Fruit fly (Drosophila melanogaster) whole organism, embryonic: Measurements from ENCODE around the gene Hrd3.

ENCODE experiments used
- ATbp ChIP-seq: fragments of 200-800 bp; sonication (Bioruptor generic); optimal IDR thresholded peaks from 2 replicates; lab custom pipeline; 2017; ENCODE audit warnings: missing biosample characterization, mild to moderate bottlenecking, missing genetic modification characterization, missing genetic modification reagents
- Adf1 ChIP-seq: fragments of 200-800 bp; sonication (Bioruptor generic); IDR thresholded peaks from 2 replicates; pipeline ENCODE4 v1.3.6; 2022; ENCODE audit warnings: missing biosample characterization, missing genetic modification characterization
- B-H2 ChIP-seq: fragments of 200-800 bp; sonication (Bioruptor generic); optimal IDR thresholded peaks from 2 replicates; lab custom pipeline; 2018; ENCODE audit warnings: missing biosample characterization, mild to moderate bottlenecking, missing genetic modification characterization
- Bteb2 ChIP-seq: fragments of 200-800 bp; sonication (Bioruptor generic); optimal IDR thresholded peaks from 2 replicates; lab custom pipeline; 2016; ENCODE audit warnings: missing biosample characterization, missing genetic modification characterization
- CG10209 ChIP-seq: fragments of 200-800 bp; sonication (Bioruptor generic); optimal IDR thresholded peaks from 3 replicates; lab custom pipeline; 2017; ENCODE audit warnings: missing biosample characterization, mild to moderate bottlenecking, missing genetic modification characterization, missing genetic modification reagents
- CG10274 ChIP-seq: fragments of 200-800 bp; sonication (Bioruptor generic); optimal IDR thresholded peaks from 3 replicates; lab custom pipeline; 2017; ENCODE audit warnings: missing biosample characterization, mild to moderate bottlenecking, missing genetic modification characterization
- CG10366 ChIP-seq: fragments of 200-800 bp; sonication (Bioruptor generic); IDR thresholded peaks from 2 replicates; pipeline ENCODE4 v1.3.6; 2022; ENCODE audit warnings: missing biosample characterization, missing genetic modification characterization
- CG10543 ChIP-seq: fragments of 200-800 bp; sonication (Bioruptor generic); optimal IDR thresholded peaks from 3 replicates; lab custom pipeline; 2017; ENCODE audit warnings: missing biosample characterization, mild to moderate bottlenecking, missing genetic modification characterization, moderate library complexity
- CG10979 ChIP-seq: fragments of 200-800 bp; sonication (Bioruptor generic); optimal IDR thresholded peaks from 2 replicates; lab custom pipeline; 2018; ENCODE audit warnings: missing biosample characterization, mild to moderate bottlenecking, missing genetic modification characterization, moderate library complexity
- CG11085 ChIP-seq: fragments of 200-800 bp; sonication (Bioruptor generic); IDR thresholded peaks from 2 replicates; pipeline ENCODE4 v1.3.6; 2022; ENCODE audit warnings: missing biosample characterization, missing genetic modification characterization
- CG12299 ChIP-seq: fragments of 200-800 bp; sonication (Bioruptor generic); optimal IDR thresholded peaks from 2 replicates; lab custom pipeline; 2018; ENCODE audit warnings: missing biosample characterization, mild to moderate bottlenecking, missing genetic modification characterization
- CG15696 ChIP-seq: fragments of 200-800 bp; sonication (Bioruptor generic); optimal IDR thresholded peaks from 2 replicates; lab custom pipeline; 2019; ENCODE audit warnings: missing biosample characterization, mild to moderate bottlenecking, missing genetic modification characterization, moderate library complexity
- CG1603 ChIP-seq: fragments of 200-800 bp; sonication (Bioruptor generic); optimal IDR thresholded peaks from 2 replicates; lab custom pipeline; 2019; ENCODE audit warnings: missing biosample characterization, mild to moderate bottlenecking, missing genetic modification characterization, moderate library complexity
- CG16779 ChIP-seq: fragments of 200-800 bp; sonication (Bioruptor generic); IDR thresholded peaks from 2 replicates; pipeline ENCODE4 v1.3.6; 2022; ENCODE audit warnings: missing biosample characterization, missing genetic modification characterization
- CG17186 ChIP-seq: fragments of 200-800 bp; sonication (Bioruptor generic); optimal IDR thresholded peaks from 3 replicates; lab custom pipeline; 2017; ENCODE audit warnings: missing biosample characterization, missing genetic modification reagents, missing genetic modification characterization
- CG17328 ChIP-seq: fragments of 200-800 bp; sonication (Bioruptor generic); IDR thresholded peaks from 2 replicates; pipeline ENCODE4 v1.3.6; 2022; ENCODE audit warnings: missing biosample characterization, missing genetic modification characterization
- CG17359 ChIP-seq: fragments of 200-800 bp; sonication (Bioruptor generic); optimal IDR thresholded peaks from 3 replicates; lab custom pipeline; 2018; ENCODE audit warnings: missing biosample characterization, mild to moderate bottlenecking, missing genetic modification characterization, moderate library complexity
- CG17802 ChIP-seq: fragments of 200-800 bp; sonication (Bioruptor generic); optimal IDR thresholded peaks from 2 replicates; lab custom pipeline; 2018; ENCODE audit warnings: missing biosample characterization, mild to moderate bottlenecking, missing genetic modification characterization, moderate library complexity
- CG17912 ChIP-seq: fragments of 200-800 bp; sonication (Bioruptor generic); optimal IDR thresholded peaks from 2 replicates; lab custom pipeline; 2018; ENCODE audit warnings: missing biosample characterization, mild to moderate bottlenecking, missing genetic modification characterization
- CG3407 ChIP-seq: fragments of 200-800 bp; sonication (Bioruptor generic); optimal IDR thresholded peaks from 2 replicates; lab custom pipeline; 2018; ENCODE audit warnings: missing biosample characterization, mild to moderate bottlenecking, missing genetic modification characterization
- CG6654 ChIP-seq: fragments of 200-800 bp; sonication (Bioruptor generic); optimal IDR thresholded peaks from 2 replicates; lab custom pipeline; 2017; ENCODE audit warnings: missing biosample characterization, mild to moderate bottlenecking, missing genetic modification characterization
- CG8924 ChIP-seq: fragments of 200-800 bp; optimal IDR thresholded peaks from 3 replicates; lab custom pipeline; 2019; ENCODE audit warnings: missing biosample characterization, mild to moderate bottlenecking, missing genetic modification characterization, moderate library complexity
- Doc3 ChIP-seq: fragments of 200-800 bp; sonication (Bioruptor generic); IDR thresholded peaks from 3 replicates; pipeline ENCODE4 v1.3.6; 2022; ENCODE audit warnings: missing biosample characterization, missing genetic modification characterization; ENCODE audit not compliant: partially characterized antibody
- HLH4C ChIP-seq: fragments of 200-800 bp; sonication (Bioruptor generic); IDR thresholded peaks from 3 replicates; pipeline ENCODE4 v1.3.6; 2022; ENCODE audit warnings: missing biosample characterization, missing genetic modification characterization; ENCODE audit not compliant: partially characterized antibody
- Hey ChIP-seq: fragments of 200-800 bp; sonication (Bioruptor generic); optimal IDR thresholded peaks from 3 replicates; lab custom pipeline; 2018; ENCODE audit warnings: missing biosample characterization, mild to moderate bottlenecking, missing genetic modification characterization
- MTF-1 ChIP-seq: fragments of 200-800 bp; sonication (Bioruptor generic); optimal IDR thresholded peaks from 2 replicates; lab custom pipeline; 2018; ENCODE audit warnings: missing biosample characterization, mild to moderate bottlenecking, missing genetic modification characterization, borderline replicate concordance
- Optix ChIP-seq: fragments of 200-800 bp; sonication (Bioruptor generic); IDR thresholded peaks from 3 replicates; pipeline ENCODE4 v1.3.6; 2022; ENCODE audit warnings: missing biosample characterization, missing genetic modification characterization
- Rx ChIP-seq: fragments of 200-800 bp; sonication (Bioruptor generic); IDR thresholded peaks from 2 replicates; pipeline ENCODE4 v1.3.6; 2022; ENCODE audit warnings: missing biosample characterization, missing genetic modification characterization
- YL-1 ChIP-seq: fragments of 200-800 bp; sonication (Bioruptor generic); optimal IDR thresholded peaks from 3 replicates; lab custom pipeline; 2017; ENCODE audit warnings: missing biosample characterization, mild to moderate bottlenecking, missing genetic modification characterization
- aop ChIP-seq: fragments of 200-800 bp; sonication (Bioruptor generic); IDR thresholded peaks from 2 replicates; pipeline ENCODE4 v1.3.6; 2022; ENCODE audit warnings: missing biosample characterization, missing genetic modification characterization
- ara ChIP-seq: fragments of 200-800 bp; sonication (Bioruptor generic); IDR thresholded peaks from 2 replicates; pipeline ENCODE4 v1.3.6; 2022; ENCODE audit warnings: missing biosample characterization, missing genetic modification characterization
- chn ChIP-seq: fragments of 200-800 bp; sonication (Bioruptor generic); optimal IDR thresholded peaks from 2 replicates; lab custom pipeline; 2016; ENCODE audit warnings: missing biosample characterization, missing genetic modification characterization
- fru ChIP-seq: fragments of >200 bp; optimal IDR thresholded peaks from 2 replicates; lab custom pipeline; 2017
- ham ChIP-seq: fragments of 200-800 bp; sonication (Bioruptor generic); IDR thresholded peaks from 2 replicates; pipeline ENCODE4 v1.3.6; 2022; ENCODE audit warnings: missing biosample characterization, missing genetic modification characterization
- insv ChIP-seq, 2 experiments: fragments of 200-800 bp; sonication (Bioruptor generic); optimal IDR thresholded peaks; 3 replicates each; lab custom pipeline; 2016 to 2018; ENCODE audit warnings: missing biosample characterization in 2 of 2, missing genetic modification characterization in 2 of 2
- lbe ChIP-seq: fragments of 200-800 bp; sonication (Bioruptor generic); optimal IDR thresholded peaks from 2 replicates; lab custom pipeline; 2016; ENCODE audit warnings: missing biosample characterization, mild to moderate bottlenecking, missing genetic modification characterization
- nom ChIP-seq: fragments of 200-800 bp; sonication (Bioruptor generic); optimal IDR thresholded peaks from 2 replicates; lab custom pipeline; 2017; ENCODE audit warnings: missing biosample characterization, missing genetic modification characterization, mild to moderate bottlenecking, moderate library complexity, missing genetic modification reagents
- prd ChIP-seq, 3 experiments: fragments of >200 bp in 2 of 3; fragments of 200-800 bp in 1 of 3; sonication (Bioruptor generic) in 1 of 3; optimal IDR thresholded peaks in 2 of 3; IDR thresholded peaks in 1 of 3; 2 replicates in 2 of 3; 3 replicates in 1 of 3; pipeline versions ENCODE4 v1.3.6 to Lab custom; 2017 to 2022; ENCODE audit warnings: missing biosample characterization in 1 of 3, missing genetic modification characterization in 1 of 3
- psq ChIP-seq: fragments of 200-800 bp; sonication (Bioruptor generic); optimal IDR thresholded peaks from 2 replicates; lab custom pipeline; 2017; ENCODE audit warnings: missing biosample characterization, missing genetic modification characterization
- rib ChIP-seq: fragments of 200-800 bp; sonication (Bioruptor generic); IDR thresholded peaks from 2 replicates; pipeline ENCODE4 v1.3.6; 2022; ENCODE audit warnings: missing biosample characterization, missing genetic modification characterization
- schlank ChIP-seq: fragments of 200-800 bp; sonication (Bioruptor generic); optimal IDR thresholded peaks from 2 replicates; lab custom pipeline; 2018; ENCODE audit warnings: missing biosample characterization, mild to moderate bottlenecking, missing genetic modification characterization
- sens ChIP-seq: fragments of 200-800 bp; sonication (Bioruptor generic); peaks from one replicate; lab custom pipeline; 2016; ENCODE audit warnings: missing biosample characterization, missing genetic modification characterization
- sr ChIP-seq: fragments of 200-800 bp; sonication (Bioruptor generic); IDR thresholded peaks from 3 replicates; pipeline ENCODE4 v1.3.6; 2022; ENCODE audit warnings: missing biosample characterization, missing genetic modification characterization
- tll ChIP-seq, 2 experiments: fragments of 200-800 bp in 1 of 2; fragments of >200 bp in 1 of 2; sonication (Bioruptor generic) in 1 of 2; optimal IDR thresholded peaks; 2 replicates each; lab custom pipeline; 2017 to 2019; ENCODE audit warnings: missing biosample characterization in 2 of 2, missing genetic modification characterization in 2 of 2, mild to moderate bottlenecking in 1 of 2, moderate library complexity in 1 of 2
- tna ChIP-seq: fragments of 200-800 bp; sonication (Bioruptor generic); IDR thresholded peaks from 2 replicates; pipeline ENCODE4 v1.3.6; 2022; ENCODE audit warnings: missing biosample characterization, missing genetic modification characterization; ENCODE audit not compliant: partially characterized antibody
- usp ChIP-seq: fragments of >200 bp; optimal IDR thresholded peaks from 2 replicates; lab custom pipeline; 2017; ENCODE audit warnings: missing biosample characterization, missing genetic modification characterization
- vfl ChIP-seq: fragments of 200-800 bp; sonication (Bioruptor generic); optimal IDR thresholded peaks from 2 replicates; lab custom pipeline; 2016; ENCODE audit warnings: missing biosample characterization, missing genetic modification characterization
- vnd ChIP-seq: fragments of 200-800 bp; sonication (Bioruptor generic); IDR thresholded peaks from 3 replicates; pipeline ENCODE4 v1.3.6; 2022; ENCODE audit warnings: missing biosample characterization, missing genetic modification characterization; ENCODE audit not compliant: partially characterized antibody

The Hrd3 gene

dm6 chr3R:23737676-23738574, 20.4 kb downstream of the Hrd3 start (continued):
- no peak for TF ChIP-seq CG17359 (tag; lab: Kevin White, UChicago)
- TF ChIP-seq CG10209 (GFP tag; lab: Kevin White, UChicago) = peak; percentile 10
- no peak for TF ChIP-seq chn (GFP tag; lab: Kevin White, UChicago)
- no peak for TF ChIP-seq CG10274 (GFP tag; lab: Kevin White, UChicago)
- 0 out of 3 replicates have a peak, but pooled peaks have one; percentile 29 for TF ChIP-seq Optix (GFP tag; lab: Robert Waterston, UW)
- peak; percentile 9 for TF ChIP-seq ATbp (GFP tag; lab: Kevin White, UChicago)
- TF ChIP-seq CG17186 = no peak
- no peak for TF ChIP-seq prd (optimal IDR thresholded peaks at IDR 0.05; lab: Kevin White, UChicago)
- 0 out of 3 replicates have a peak, but pooled peaks have one; percentile 14 for TF ChIP-seq prd (GFP tag; IDR thresholded peaks at IDR 0.05; lab: Robert Waterston, UW)
- no peak for TF ChIP-seq CG16779 (GFP tag; lab: Robert Waterston, UW)
- TF ChIP-seq CG17912 = no peak
- no peak for TF ChIP-seq tna
- no peak for TF ChIP-seq CG8924 (tag; lab: Kevin White, UChicago)
- TF ChIP-seq fru (lab: Kevin White, UChicago) = no peak
- no peak for TF ChIP-seq Rx (GFP tag; lab: Robert Waterston, UW)
- TF ChIP-seq CG6654 (GFP tag; lab: Kevin White, UChicago) = no peak
- peak; percentile 18 for TF ChIP-seq CG3407 (GFP tag; lab: Kevin White, UChicago)
- TF ChIP-seq CG12299 (tag; lab: Kevin White, UChicago) = no peak
- TF ChIP-seq Hey (tag; lab: Kevin White, UChicago) = no peak
- TF ChIP-seq lbe = no peak
- TF ChIP-seq tll (GFP tag; optimal IDR thresholded peaks at IDR 0.05; lab: Kevin White, UChicago) = peak in 1 of 2 experiments; percentile 74
- no peak for TF ChIP-seq CG17328 (GFP tag; lab: Robert Waterston, UW)
- no peak for TF ChIP-seq ham (GFP tag; lab: Robert Waterston, UW)
- TF ChIP-seq aop (GFP tag; lab: Robert Waterston, UW) = no peak
- TF ChIP-seq Doc3 (GFP tag; lab: Robert Waterston, UW) = no peak
- no peak for TF ChIP-seq CG17802 (tag; lab: Kevin White, UChicago)
- TF ChIP-seq B-H2 (GFP tag; lab: Kevin White, UChicago) = no peak
- TF ChIP-seq sens (GFP tag; lab: Kevin White, UChicago) = peak; percentile 77
- TF ChIP-seq vfl (GFP tag; lab: Kevin White, UChicago) = no peak
- TF ChIP-seq YL-1 (GFP tag; lab: Kevin White, UChicago) = no peak
- no peak for TF ChIP-seq psq (GFP tag; lab: Kevin White, UChicago)
- TF ChIP-seq schlank (tag; lab: Kevin White, UChicago) = no peak
- peak; percentile 45 for TF ChIP-seq CG15696 (tag; lab: Kevin White, UChicago)
- no peak for TF ChIP-seq Bteb2 (GFP tag; lab: Kevin White, UChicago)
- peak; percentile 3 for TF ChIP-seq CG1603 (tag; lab: Kevin White, UChicago)
- TF ChIP-seq CG10543 (GFP tag; lab: Kevin White, UChicago) = no peak
- TF ChIP-seq ara = no peak
- no peak for TF ChIP-seq HLH4C (GFP tag; lab: Robert Waterston, UW)
- TF ChIP-seq CG11085 (GFP tag; lab: Robert Waterston, UW) = no peak
- no peak for TF ChIP-seq insv (GFP tag; optimal IDR thresholded peaks at IDR 0.05; lab: Kevin White, UChicago)
- no peak for TF ChIP-seq sr
- no peak for TF ChIP-seq vnd (GFP tag; lab: Robert Waterston, UW)
- no peak for TF ChIP-seq CG10366 (GFP tag; lab: Robert Waterston, UW)
- peak; percentile 5 for TF ChIP-seq nom (GFP tag; lab: Kevin White, UChicago)
- TF ChIP-seq CG10979 (tag; lab: Kevin White, UChicago) = no peak
- TF ChIP-seq MTF-1 (GFP tag; lab: Kevin White, UChicago) = peak; percentile 6
- TF ChIP-seq usp = no peak
- no peak for TF ChIP-seq Adf1 (GFP tag; lab: Robert Waterston, UW)
- TF ChIP-seq rib (GFP tag; lab: Robert Waterston, UW) = no peak
